Worm (Caenorhabditis elegans): ENCODE measurements around the gene try-13.

try-13 gene

ce11 chrV:7402355-7402754, 37.6 kb upstream of the try-13 start, which contains the start of gene srj-13:
TSS of gene srj-13 (plus strand) at chrV:7402655.
- TF ChIP-seq lag-1 (GFP tag; IDR thresholded peaks at IDR 0.05) = no peak
- no peak for TF ChIP-seq Y79H2A.3 (GFP tag; conservative IDR thresholded peaks at IDR 0.05)
- no peak for TF ChIP-seq zim-3 (tag; optimal IDR thresholded peaks at IDR 0.05)
- TF ChIP-seq nfya-2 (GFP tag; IDR thresholded peaks at IDR 0.05) = no peak
- no peak for TF ChIP-seq hlh-12 (tag; optimal IDR thresholded peaks at IDR 0.05)
- TF ChIP-seq snpc-1.1 (tag; optimal IDR thresholded peaks at IDR 0.05; ENCODE audit: insufficient read depth) = no peak
- TF ChIP-seq hlh-26 (GFP tag; conservative IDR thresholded peaks at IDR 0.05) = no peak
- TF ChIP-seq ets-4 (GFP tag; optimal IDR thresholded peaks at IDR 0.05) = no peak
- TF ChIP-seq Y56A3A.18 (GFP tag; IDR thresholded peaks at IDR 0.05) = no peak
- no peak for TF ChIP-seq F23B12.7 (tag; optimal IDR thresholded peaks at IDR 0.05; ENCODE audit: insufficient read depth)
- no peak for TF ChIP-seq akir-1 (GFP tag; optimal IDR thresholded peaks at IDR 0.05)
- no peak for TF ChIP-seq nfyb-1 (GFP tag; IDR thresholded peaks at IDR 0.05)
- TF ChIP-seq F33H1.4 (GFP tag; IDR thresholded peaks at IDR 0.05) = no peak
- TF ChIP-seq ztf-25 (GFP tag; IDR thresholded peaks at IDR 0.05) = no peak
- no peak for TF ChIP-seq Y67H2A.10 (GFP tag; conservative IDR thresholded peaks at IDR 0.05)
- TF ChIP-seq rcor-1 (GFP tag; IDR thresholded peaks at IDR 0.05) = no peak
- TF ChIP-seq sea-2 (GFP tag; IDR thresholded peaks at IDR 0.05) = no peak
- TF ChIP-seq ztf-18 (tag; optimal IDR thresholded peaks at IDR 0.05) = no peak
- TF ChIP-seq pbrm-1 (GFP tag; IDR thresholded peaks at IDR 0.05) = no peak
- no peak for TF ChIP-seq egl-18 (GFP tag; IDR thresholded peaks at IDR 0.05)

- TF ChIP-seq rcor-1 (GFP tag; IDR thresholded peaks at IDR 0.05) = no peak
- TF ChIP-seq F22D6.2 (tag; optimal IDR thresholded peaks at IDR 0.05) = no peak
- TF ChIP-seq nfyb-1 (GFP tag; IDR thresholded peaks at IDR 0.05) = no peak
- TF ChIP-seq ceh-27 (GFP tag; optimal IDR thresholded peaks at IDR 0.05) = no peak
- no peak for TF ChIP-seq snpc-1.1 (tag; optimal IDR thresholded peaks at IDR 0.05; ENCODE audit: insufficient read depth)
- TF ChIP-seq F39B2.1 (GFP tag; IDR thresholded peaks at IDR 0.05) = no peak
- TF ChIP-seq ceh-91 (GFP tag; IDR thresholded peaks at IDR 0.05) = no peak
- no peak for TF ChIP-seq D2030.7 (GFP tag; IDR thresholded peaks at IDR 0.05)
- no peak for TF ChIP-seq chd-7 (tag; optimal IDR thresholded peaks at IDR 0.05)
- no peak for TF ChIP-seq nhr-80 (tag; optimal IDR thresholded peaks at IDR 0.05)
- TF ChIP-seq dpl-1 (GFP tag; optimal IDR thresholded peaks at IDR 0.05) = no peak
- no peak for TF ChIP-seq dox-1 (GFP tag; IDR thresholded peaks at IDR 0.05)
- no peak for TF ChIP-seq ceh-100 (GFP tag; IDR thresholded peaks at IDR 0.05)
- no peak for TF ChIP-seq hlh-26 (GFP tag; conservative IDR thresholded peaks at IDR 0.05)
- TF ChIP-seq cebp-1 (GFP tag; IDR thresholded peaks at IDR 0.05) = no peak
- TF ChIP-seq cebp-1 (tag; optimal IDR thresholded peaks at IDR 0.05) = no peak
Measured at ce11 chrV:7403501-7403900, 36.4 kb upstream of the try-13 start.

- TF ChIP-seq Y79H2A.3 (GFP tag; conservative IDR thresholded peaks at IDR 0.05) (no peak), madf-3 (GFP tag; IDR thresholded peaks at IDR 0.05) (no peak), K12H6.12 (tag; optimal IDR thresholded peaks at IDR 0.05) (no peak), snpc-4 (GFP tag; optimal IDR thresholded peaks at IDR 0.05) (no peak), snpc-4 (tag; optimal IDR thresholded peaks at IDR 0.05) (no peak), dox-1 (GFP tag; IDR thresholded peaks at IDR 0.05) (no peak), ceh-58 (GFP tag; IDR thresholded peaks at IDR 0.05) (no peak), ceh-27 (GFP tag; optimal IDR thresholded peaks at IDR 0.05) (no peak), ztf-3 (GFP tag; optimal IDR thresholded peaks at IDR 0.05) (no peak), hmg-20 (GFP tag; IDR thresholded peaks at IDR 0.05) (no peak), T07F8.4 (tag; optimal IDR thresholded peaks at IDR 0.05) (no peak), tbp1 (GFP tag; optimal IDR thresholded peaks at IDR 0.05) (no peak), cebp-1 (GFP tag; IDR thresholded peaks at IDR 0.05) (no peak), cebp-1 (tag; optimal IDR thresholded peaks at IDR 0.05) (no peak), lsy-27 (tag; optimal IDR thresholded peaks at IDR 0.05; ENCODE audit: borderline replicate concordance, insufficient read depth) (no peak), B0035.1 (tag; optimal IDR thresholded peaks at IDR 0.05) (no peak), akir-1 (GFP tag; optimal IDR thresholded peaks at IDR 0.05) (no peak), attf-3 (GFP tag; conservative IDR thresholded peaks at IDR 0.05) (no peak), hsf-1 (GFP tag; IDR thresholded peaks at IDR 0.05) (no peak), hlh-12 (tag; optimal IDR thresholded peaks at IDR 0.05) (no peak)
Measured at ce11 chrV:7408520-7408919, 31.4 kb upstream of the try-13 start, which contains the start of gene srt-6. TSS of gene srt-6 (minus strand) at chrV:7408814.
